Worm (Caenorhabditis elegans): ENCODE results near the gene spp-12.

Gene spp-12

ce11 chrV:13934545-13934944 lies 44.9 kb downstream of the spp-12 start, which contains the start of gene R10D12.1:
Gene R10D12.1, minus strand, starts transcription at chrV:13934645.
- no peak for TF ChIP-seq nhr-77 (tag; optimal IDR thresholded peaks at IDR 0.05)

ce11 chrV:13935423-13935822 lies 45.8 kb downstream of the spp-12 start:
- TF ChIP-seq lsy-2 (tag; optimal IDR thresholded peaks at IDR 0.05) (no peak), nhr-23 (tag; optimal IDR thresholded peaks at IDR 0.05) (no peak), zag-1 (tag; optimal IDR thresholded peaks at IDR 0.05) (no peak), unc-62 (GFP tag; optimal IDR thresholded peaks at IDR 0.05) (no peak), ceh-16 (tag; optimal IDR thresholded peaks at IDR 0.05) (no peak), alr-1 (tag; optimal IDR thresholded peaks at IDR 0.05) (no peak), aly-2 (tag; optimal IDR thresholded peaks at IDR 0.05) (no peak), nhr-237 (tag; optimal IDR thresholded peaks at IDR 0.05) (no peak), F13H6.1 (tag; optimal IDR thresholded peaks at IDR 0.05) (no peak), nhr-25 (tag; optimal IDR thresholded peaks at IDR 0.05) (no peak), nhr-129 (tag; optimal IDR thresholded peaks at IDR 0.05) (no peak), ama-1 (optimal IDR thresholded peaks at IDR 0.05) (no peak), nhr-21 (tag; optimal IDR thresholded peaks at IDR 0.05) (no peak), unc-55 (GFP tag; optimal IDR thresholded peaks at IDR 0.05) (no peak)

ce11 chrV:13936052-13936451 lies 46.4 kb downstream of the spp-12 start:
- TF ChIP-seq nhr-21 (tag; optimal IDR thresholded peaks at IDR 0.05) (peak; percentile 45), nhr-25 (tag; optimal IDR thresholded peaks at IDR 0.05) (peak; percentile 60), Y55F3AM.14 (GFP tag; optimal IDR thresholded peaks at IDR 0.05) (no peak)

- TF ChIP-seq aly-2 (tag; optimal IDR thresholded peaks at IDR 0.05), result no peak
- no peak for TF ChIP-seq nhr-11 (tag; optimal IDR thresholded peaks at IDR 0.05)
- no peak for TF ChIP-seq unc-55 (GFP tag; optimal IDR thresholded peaks at IDR 0.05)
- peak; percentile 3 for TF ChIP-seq nhr-12 (tag; optimal IDR thresholded peaks at IDR 0.05)
- peak; percentile 41 for TF ChIP-seq nhr-21 (tag; optimal IDR thresholded peaks at IDR 0.05)
- TF ChIP-seq snpc-4 (tag; optimal IDR thresholded peaks at IDR 0.05), result no peak
These were observed 47.2 kb downstream of the spp-12 start, which contains the start of gene srw-145 for ce11 chrV:13936850-13937249. Gene srw-145, plus strand, starts transcription at chrV:13937150.
